Fruit fly (Drosophila melanogaster): Measurements from ENCODE around the gene gdl-ORF39.
A peak's percentile ranks its signal among the peaks of the same experiment; 100 is the strongest.

Gene gdl-ORF39

dm6 chr3L:15519492-15519891, 10.2 kb downstream of the gdl-ORF39 start, which contains the start of gene mex1:
mex1 (minus strand) TSS chr3L:15519592.
- TF ChIP-seq fd102C (GFP tag; optimal IDR thresholded peaks at IDR 0.05) (no peak), sisA (GFP tag; IDR thresholded peaks at IDR 0.05) (no peak), Atf3 (GFP tag; optimal IDR thresholded peaks at IDR 0.05) (no peak), cwo (GFP tag; optimal IDR thresholded peaks at IDR 0.05) (peak; percentile 30), Meics (GFP tag; optimal IDR thresholded peaks at IDR 0.05) (peak; percentile 46), CG18599 (GFP tag; optimal IDR thresholded peaks at IDR 0.05) (peak; percentile 9)

DNA sequence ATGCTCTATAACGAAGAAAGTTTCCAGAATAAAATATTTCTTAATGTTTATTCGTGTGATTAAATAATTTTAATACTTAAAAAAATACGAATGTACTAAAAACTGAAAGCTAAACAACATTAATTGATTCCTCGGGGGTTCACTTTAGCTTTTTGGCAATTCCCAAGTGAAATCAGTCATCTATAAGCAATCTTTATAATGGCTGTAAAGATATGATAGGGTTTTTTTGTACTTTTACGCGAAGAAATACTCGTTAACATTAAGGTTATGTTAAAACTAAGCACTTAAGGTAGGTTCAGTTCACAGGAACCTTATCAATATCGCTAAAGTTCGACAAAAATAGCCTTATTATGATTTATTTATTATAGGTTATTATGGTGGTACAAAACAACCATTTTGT, 10.7 kb downstream of the gdl-ORF39 start:
- peak; percentile 10 for TF ChIP-seq Meics (GFP tag; optimal IDR thresholded peaks at IDR 0.05)
- no peak for TF ChIP-seq ato (GFP tag; IDR thresholded peaks at IDR 0.05; ENCODE audit: partially characterized antibody)
- TF ChIP-seq shn (GFP tag; optimal IDR thresholded peaks at IDR 0.05), result no peak
- no peak for TF ChIP-seq Ada2b (GFP tag; IDR thresholded peaks at IDR 0.05)
- no peak for TF ChIP-seq CG4854 (GFP tag; optimal IDR thresholded peaks at IDR 0.05)
- TF ChIP-seq ab (GFP tag; optimal IDR thresholded peaks at IDR 0.05), result no peak
- no peak for TF ChIP-seq B-H1 (GFP tag; IDR thresholded peaks at IDR 0.05)
- no peak for TF ChIP-seq CG10321 (GFP tag; IDR thresholded peaks at IDR 0.05)
- TF ChIP-seq insv (GFP tag; optimal IDR thresholded peaks at IDR 0.05), result no peak
- no peak for TF ChIP-seq Sin3A (optimal IDR thresholded peaks at IDR 0.05)
- peak; percentile 74 for TF ChIP-seq bigmax (GFP tag; optimal IDR thresholded peaks at IDR 0.05)
- peak; percentile 94 for TF ChIP-seq exex (tag; optimal IDR thresholded peaks at IDR 0.05)
- no peak for TF ChIP-seq CG12299 (tag; optimal IDR thresholded peaks at IDR 0.05)
- TF ChIP-seq pfk (GFP tag; optimal IDR thresholded peaks at IDR 0.05), result no peak
- TF ChIP-seq dati (GFP tag; IDR thresholded peaks at IDR 0.05), result no peak
- no peak for TF ChIP-seq Kr (GFP tag; optimal IDR thresholded peaks at IDR 0.05)
- no peak for TF ChIP-seq unc-4 (GFP tag; IDR thresholded peaks at IDR 0.05; ENCODE audit: partially characterized antibody)
- no peak for TF ChIP-seq MTF-1 (GFP tag; optimal IDR thresholded peaks at IDR 0.05; ENCODE audit: borderline replicate concordance)
- TF ChIP-seq CG2678 (tag; optimal IDR thresholded peaks at IDR 0.05), result peak; percentile 66
- no peak for TF ChIP-seq C15 (GFP tag; IDR thresholded peaks at IDR 0.05)
- TF ChIP-seq sug (tag; optimal IDR thresholded peaks at IDR 0.05), result peak; percentile 54
- no peak for TF ChIP-seq onecut (GFP tag; IDR thresholded peaks at IDR 0.05)
- TF ChIP-seq CG34376 (GFP tag; optimal IDR thresholded peaks at IDR 0.05), result peak; percentile 62
- TF ChIP-seq BtbVII (GFP tag; optimal IDR thresholded peaks at IDR 0.05), result peak; percentile 22
- TF ChIP-seq sens (GFP tag), result peak; percentile 57

DNA sequence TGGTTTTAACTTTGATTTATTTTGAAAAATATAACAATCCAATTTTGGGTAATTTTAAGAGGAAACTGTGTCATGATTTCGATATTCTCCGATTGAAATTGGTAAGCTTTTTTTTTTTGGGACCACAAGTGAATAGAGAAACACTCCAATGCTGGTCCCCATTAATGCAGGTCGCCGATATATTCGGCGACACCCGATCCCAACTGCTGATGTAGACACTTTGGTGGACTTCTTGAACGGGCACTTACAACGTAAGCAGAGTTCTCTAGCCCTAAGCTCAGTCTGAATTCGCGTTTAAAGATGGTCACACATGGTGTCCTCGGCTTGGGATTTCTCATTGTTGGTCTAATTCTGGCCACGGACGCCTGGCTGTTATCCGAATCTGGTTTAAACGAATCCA, 11.1 kb downstream of the gdl-ORF39 start, which contains the start of gene yellow-k:
Gene yellow-k, plus strand, starts transcription at position 301 of the 400 bp plus-strand sequence.
- TF ChIP-seq CG5953 (GFP tag; IDR thresholded peaks at IDR 0.05) (no peak), ewg (GFP tag; optimal IDR thresholded peaks at IDR 0.05) (no peak)

- TF ChIP-seq sna (GFP tag; IDR thresholded peaks at IDR 0.05; ENCODE audit: partially characterized antibody) (0 out of 2 replicates have a peak, but pooled peaks have one; percentile 35), YL-1 (GFP tag; optimal IDR thresholded peaks at IDR 0.05) (peak; percentile 72), scrt (GFP tag; optimal IDR thresholded peaks at IDR 0.05) (no peak), Nf-YC (tag; optimal IDR thresholded peaks at IDR 0.05) (peak; percentile 24), B-H2 (GFP tag; optimal IDR thresholded peaks at IDR 0.05) (peak; percentile 22), CG12942 (GFP tag; optimal IDR thresholded peaks at IDR 0.05) (no peak), onecut (GFP tag; IDR thresholded peaks at IDR 0.05) (0 out of 2 replicates have a peak, but pooled peaks have one; percentile 3), Dp (GFP tag; optimal IDR thresholded peaks at IDR 0.05) (peak; percentile 98), CoRest (tag; optimal IDR thresholded peaks at IDR 0.05) (peak; percentile 10), Opbp (GFP tag; IDR thresholded peaks at IDR 0.05; ENCODE audit: partially characterized antibody) (peak; percentile 71; the same call in 2 of the 3 replicates), CG6254 (GFP tag; optimal IDR thresholded peaks at IDR 0.05) (no peak), CG34224 (GFP tag; IDR thresholded peaks at IDR 0.05; ENCODE audit: partially characterized antibody) (peak; percentile 72), CG14050 (GFP tag; IDR thresholded peaks at IDR 0.05) (no peak), CG8944 (GFP tag; optimal IDR thresholded peaks at IDR 0.05) (no peak), ara (GFP tag; IDR thresholded peaks at IDR 0.05) (no peak), CG9797 (GFP tag; optimal IDR thresholded peaks at IDR 0.05) (peak; percentile 70)
Observed at dm6 chr3L:15523806-15524346, 14.6 kb downstream of the gdl-ORF39 start, which contains the start of gene CG7945. CG7945 (minus strand) TSS chr3L:15524137.

All from whole organism, embryonic.